Fruit fly (Drosophila melanogaster) whole organism, embryonic: ENCODE measurements around the gene CG31650.

Experiments
- Atf3 ChIP-seq: fragments of 200-800 bp; sonication (Bioruptor generic); optimal IDR thresholded peaks from 3 replicates; lab custom pipeline; 2016; ENCODE audit warnings: missing biosample characterization, missing genetic modification characterization
- B-H2 ChIP-seq: fragments of 200-800 bp; sonication (Bioruptor generic); optimal IDR thresholded peaks from 2 replicates; lab custom pipeline; 2018; ENCODE audit warnings: missing biosample characterization, mild to moderate bottlenecking, missing genetic modification characterization
- CG12104 ChIP-seq: fragments of 200-800 bp; sonication (Bioruptor generic); optimal IDR thresholded peaks from 3 replicates; lab custom pipeline; 2016; ENCODE audit warnings: missing biosample characterization, missing genetic modification characterization
- CG13296 ChIP-seq: fragments of 200-800 bp; sonication (Bioruptor generic); optimal IDR thresholded peaks from 3 replicates; lab custom pipeline; 2018; ENCODE audit warnings: missing biosample characterization, mild to moderate bottlenecking, missing genetic modification characterization
- CG14050 ChIP-seq: fragments of 200-800 bp; sonication (Bioruptor generic); IDR thresholded peaks from 3 replicates; pipeline ENCODE4 v1.3.6; 2022; ENCODE audit warnings: missing biosample characterization, missing genetic modification characterization
- CG15514 ChIP-seq: fragments of 200-800 bp; sonication (Bioruptor generic); optimal IDR thresholded peaks from 3 replicates; lab custom pipeline; 2017; ENCODE audit warnings: missing biosample characterization, missing genetic modification characterization, mild to moderate bottlenecking, moderate library complexity, missing genetic modification reagents
- CG1602 ChIP-seq: fragments of 200-800 bp; sonication (Bioruptor generic); optimal IDR thresholded peaks from 3 replicates; lab custom pipeline; 2016; ENCODE audit warnings: missing biosample characterization, missing genetic modification characterization
- CG1603 ChIP-seq: fragments of 200-800 bp; sonication (Bioruptor generic); optimal IDR thresholded peaks from 2 replicates; lab custom pipeline; 2019; ENCODE audit warnings: missing biosample characterization, mild to moderate bottlenecking, missing genetic modification characterization, moderate library complexity
- CG17612 ChIP-seq: fragments of 200-800 bp; sonication (Bioruptor generic); IDR thresholded peaks from 2 replicates; pipeline ENCODE4 v1.3.6; 2022; ENCODE audit warnings: missing biosample characterization, missing genetic modification characterization
- CG18262 ChIP-seq: fragments of 200-800 bp; optimal IDR thresholded peaks from 3 replicates; lab custom pipeline; 2019; ENCODE audit warnings: missing biosample characterization, mild to moderate bottlenecking, missing genetic modification characterization, moderate library complexity
- CG18599 ChIP-seq: fragments of 200-800 bp; sonication (Bioruptor generic); optimal IDR thresholded peaks from 3 replicates; lab custom pipeline; 2017; ENCODE audit warnings: missing biosample characterization, missing genetic modification characterization, mild to moderate bottlenecking, moderate library complexity, missing genetic modification reagents
- CG2116 ChIP-seq: fragments of 200-800 bp; sonication (Bioruptor generic); optimal IDR thresholded peaks from 3 replicates; lab custom pipeline; 2018; ENCODE audit warnings: missing biosample characterization, mild to moderate bottlenecking, missing genetic modification characterization
- CG2199 ChIP-seq: fragments of 200-800 bp; sonication (Bioruptor generic); IDR thresholded peaks from 3 replicates; pipeline ENCODE4 v1.3.6; 2022; ENCODE audit warnings: missing biosample characterization, missing genetic modification characterization
- CG2678 ChIP-seq: fragments of 200-800 bp; sonication (Bioruptor generic); optimal IDR thresholded peaks from 3 replicates; lab custom pipeline; 2019; ENCODE audit warnings: missing biosample characterization, mild to moderate bottlenecking, missing genetic modification characterization, moderate library complexity
- CG4328 ChIP-seq: fragments of 200-800 bp; sonication (Bioruptor generic); optimal IDR thresholded peaks from 3 replicates; lab custom pipeline; 2017; ENCODE audit warnings: missing biosample characterization, missing genetic modification reagents, missing genetic modification characterization
- CG6254 ChIP-seq: fragments of 200-800 bp; sonication (Bioruptor generic); optimal IDR thresholded peaks from 3 replicates; lab custom pipeline; 2017; ENCODE audit warnings: mild to moderate bottlenecking, missing biosample characterization, missing genetic modification reagents, missing genetic modification characterization
- CG9215 ChIP-seq: fragments of 200-800 bp; sonication (Bioruptor generic); IDR thresholded peaks from 2 replicates; pipeline ENCODE4 v1.3.6; 2022; ENCODE audit warnings: missing biosample characterization, missing genetic modification characterization
- CG9797 ChIP-seq: fragments of 200-800 bp; sonication (Bioruptor generic); optimal IDR thresholded peaks from 3 replicates; lab custom pipeline; 2018; ENCODE audit warnings: missing biosample characterization, mild to moderate bottlenecking, missing genetic modification characterization
- Camta ChIP-seq: fragments of 200-800 bp; sonication (Bioruptor generic); optimal IDR thresholded peaks from 2 replicates; lab custom pipeline; 2016; ENCODE audit warnings: missing biosample characterization, missing genetic modification characterization
- Deaf1 ChIP-seq: fragments of 200-800 bp; optimal IDR thresholded peaks from 3 replicates; lab custom pipeline; 2019; ENCODE audit warnings: missing biosample characterization, mild to moderate bottlenecking, missing genetic modification characterization, moderate library complexity
- H2.0 ChIP-seq: fragments of 200-800 bp; sonication (Bioruptor generic); IDR thresholded peaks from 2 replicates; pipeline ENCODE4 v1.3.6; 2022; ENCODE audit warnings: missing biosample characterization, missing genetic modification characterization
- HLH54F ChIP-seq: fragments of 200-800 bp; sonication (Bioruptor generic); optimal IDR thresholded peaks from 3 replicates; lab custom pipeline; 2016; ENCODE audit warnings: missing biosample characterization, missing genetic modification characterization
- Kr ChIP-seq: fragments of 200-800 bp; sonication (Bioruptor generic); optimal IDR thresholded peaks from 2 replicates; lab custom pipeline; 2017; ENCODE audit warnings: missing biosample characterization, mild to moderate bottlenecking, missing genetic modification characterization
- Lim3 ChIP-seq: fragments of 200-800 bp; sonication (Bioruptor generic); IDR thresholded peaks from 2 replicates; pipeline ENCODE4 v1.3.6; 2022; ENCODE audit warnings: missing biosample characterization, missing genetic modification characterization
- Mad ChIP-seq: fragments of 200-800 bp; sonication (Bioruptor generic); optimal IDR thresholded peaks from 2 replicates; lab custom pipeline; 2016; ENCODE audit warnings: missing biosample characterization, missing genetic modification characterization
- NfI ChIP-seq: fragments of 200-800 bp; sonication (Bioruptor generic); optimal IDR thresholded peaks from 3 replicates; lab custom pipeline; 2018; ENCODE audit warnings: missing biosample characterization, mild to moderate bottlenecking, missing genetic modification characterization, moderate library complexity
- PHDP ChIP-seq: fragments of 200-800 bp; sonication (Bioruptor generic); optimal IDR thresholded peaks from 3 replicates; lab custom pipeline; 2018; ENCODE audit warnings: missing biosample characterization, mild to moderate bottlenecking, missing genetic modification characterization, moderate library complexity
- Side ChIP-seq: fragments of 200-800 bp; sonication (Bioruptor generic); optimal IDR thresholded peaks from 2 replicates; lab custom pipeline; 2016; ENCODE audit warnings: missing biosample characterization, missing genetic modification characterization
- Tbp ChIP-seq: fragments of >200 bp; optimal IDR thresholded peaks from 2 replicates; lab custom pipeline; 2018; ENCODE audit warnings: missing biosample characterization, missing genetic modification characterization
- Trl ChIP-seq, 3 experiments: fragments of >200 bp in 2 of 3; fragments of 200-800 bp in 1 of 3; sonication (Bioruptor generic) in 1 of 3; optimal IDR thresholded peaks; 2 replicates in 1 of 3; 3 replicates in 2 of 3; lab custom pipeline; 2016 to 2017; ENCODE audit warnings: missing biosample characterization in 1 of 3, missing genetic modification characterization in 1 of 3
- ab ChIP-seq: fragments of 200-800 bp; sonication (Bioruptor generic); optimal IDR thresholded peaks from 2 replicates; lab custom pipeline; 2016; ENCODE audit warnings: missing biosample characterization, missing genetic modification characterization
- btn ChIP-seq: fragments of 200-800 bp; sonication (Bioruptor generic); optimal IDR thresholded peaks from 2 replicates; lab custom pipeline; 2016; ENCODE audit warnings: missing biosample characterization, missing genetic modification characterization
- chif ChIP-seq, 2 experiments: fragments of 200-800 bp; sonication (Bioruptor generic); optimal IDR thresholded peaks; 3 replicates each; lab custom pipeline; 2016; ENCODE audit warnings: missing biosample characterization in 2 of 2, missing genetic modification characterization in 2 of 2
- danr ChIP-seq: fragments of 200-800 bp; sonication (Bioruptor generic); IDR thresholded peaks from 2 replicates; pipeline ENCODE4 v1.3.6; 2022; ENCODE audit warnings: missing biosample characterization, missing genetic modification characterization
- esg ChIP-seq: fragments of 200-800 bp; sonication (Bioruptor generic); conservative IDR thresholded peaks from 2 replicates; pipeline ENCODE4 v1.3.6; 2022; ENCODE audit warnings: missing biosample characterization, missing genetic modification characterization
- fd96Cb ChIP-seq: fragments of 200-800 bp; sonication (Bioruptor generic); optimal IDR thresholded peaks from 2 replicates; lab custom pipeline; 2018; ENCODE audit warnings: missing biosample characterization, mild to moderate bottlenecking, missing genetic modification characterization, moderate library complexity
- gsb-n ChIP-seq: fragments of 200-800 bp; sonication (Bioruptor generic); optimal IDR thresholded peaks from 3 replicates; lab custom pipeline; 2018; ENCODE audit warnings: missing biosample characterization, mild to moderate bottlenecking, missing genetic modification characterization
- klu ChIP-seq: fragments of 200-800 bp; sonication (Bioruptor generic); IDR thresholded peaks from 2 replicates; pipeline ENCODE4 v1.3.6; 2022; ENCODE audit warnings: missing biosample characterization, missing genetic modification characterization
- odd ChIP-seq: fragments of 200-800 bp; sonication (Bioruptor generic); optimal IDR thresholded peaks from 2 replicates; lab custom pipeline; 2017; ENCODE audit warnings: missing biosample characterization, mild to moderate bottlenecking, missing genetic modification characterization
- p53 ChIP-seq: fragments of 200-800 bp; sonication (Bioruptor generic); optimal IDR thresholded peaks from 2 replicates; lab custom pipeline; 2016; ENCODE audit warnings: missing biosample characterization, missing genetic modification characterization
- pb ChIP-seq: fragments of 200-800 bp; sonication (Bioruptor generic); optimal IDR thresholded peaks from 3 replicates; lab custom pipeline; 2016; ENCODE audit warnings: missing biosample characterization, missing genetic modification characterization
- pros ChIP-seq: fragments of 200-800 bp; sonication (Bioruptor generic); optimal IDR thresholded peaks from 3 replicates; lab custom pipeline; 2019; ENCODE audit warnings: missing biosample characterization, mild to moderate bottlenecking, missing genetic modification characterization, moderate library complexity
- scrt ChIP-seq: fragments of 200-800 bp; sonication (Bioruptor generic); optimal IDR thresholded peaks from 2 replicates; lab custom pipeline; 2018; ENCODE audit warnings: missing biosample characterization, mild to moderate bottlenecking, missing genetic modification characterization, moderate library complexity
- sd ChIP-seq: fragments of 200-800 bp; sonication (Bioruptor generic); optimal IDR thresholded peaks from 3 replicates; lab custom pipeline; 2018; ENCODE audit warnings: missing biosample characterization, mild to moderate bottlenecking, missing genetic modification characterization, moderate library complexity
- sisA ChIP-seq: fragments of 200-800 bp; sonication (Bioruptor generic); IDR thresholded peaks from 2 replicates; pipeline ENCODE4 v1.3.6; 2022; ENCODE audit warnings: missing biosample characterization, missing genetic modification characterization
- so ChIP-seq: fragments of 200-800 bp; sonication (Bioruptor generic); IDR thresholded peaks from 3 replicates; pipeline ENCODE4 v1.3.6; 2022; ENCODE audit warnings: missing biosample characterization, missing genetic modification characterization
- tap ChIP-seq: fragments of 200-800 bp; optimal IDR thresholded peaks from 3 replicates; lab custom pipeline; 2019; ENCODE audit warnings: missing biosample characterization, mild to moderate bottlenecking, missing genetic modification characterization, moderate library complexity
- tup ChIP-seq: fragments of 200-800 bp; sonication (Bioruptor generic); optimal IDR thresholded peaks from 2 replicates; lab custom pipeline; 2016; ENCODE audit warnings: missing biosample characterization, mild to moderate bottlenecking, missing genetic modification characterization, moderate library complexity
- wdn ChIP-seq: fragments of 200-800 bp; sonication (Bioruptor generic); IDR thresholded peaks from 2 replicates; pipeline ENCODE4 v1.3.6; 2022; ENCODE audit warnings: missing biosample characterization, missing genetic modification characterization

CG31650 gene

dm6 chr2L:5070797-5071579 lies 26.5 kb upstream of the CG31650 start, which contains the start of gene RpL37A (continued):
- no peak for TF ChIP-seq CG1602 (GFP tag; lab: Kevin White, UChicago)
- peak; percentile 33; the same call in 1 of the 2 replicates for TF ChIP-seq klu
- TF ChIP-seq Kr (GFP tag; lab: Kevin White, UChicago): peak; percentile 35
- TF ChIP-seq chif (GFP tag; optimal IDR thresholded peaks at IDR 0.05; lab: Kevin White, UChicago): peak; percentile 3 to 64
- TF ChIP-seq Deaf1: no peak
- TF ChIP-seq btn: peak; percentile 66
- peak; percentile 87 for TF ChIP-seq Side
- peak; percentile 69; the same call in 2 of the 3 replicates for TF ChIP-seq CG14050 (GFP tag; lab: Robert Waterston, UW)
- no peak for TF ChIP-seq CG9215 (GFP tag; lab: Robert Waterston, UW)
- peak; percentile 70 for TF ChIP-seq gsb-n (tag; lab: Kevin White, UChicago)
- TF ChIP-seq tup (GFP tag; lab: Kevin White, UChicago): peak; percentile 30
- TF ChIP-seq CG17612 (GFP tag; lab: Robert Waterston, UW): no peak; the same call in 1 of the 2 replicates
- peak; percentile 86 for TF ChIP-seq B-H2 (GFP tag; lab: Kevin White, UChicago)
- peak; percentile 56; the same call in 1 of the 2 replicates for TF ChIP-seq wdn (GFP tag; lab: Robert Waterston, UW)
- peak; percentile 30; the same call in 1 of the 2 replicates for TF ChIP-seq danr (GFP tag; lab: Robert Waterston, UW)
- peak; percentile 91 for TF ChIP-seq NfI (GFP tag; lab: Kevin White, UChicago)
- no peak for TF ChIP-seq ab
- TF ChIP-seq Mad (GFP tag; lab: Kevin White, UChicago): peak; percentile 91
- peak; percentile 86 for TF ChIP-seq CG4328 (GFP tag; lab: Kevin White, UChicago)
- TF ChIP-seq CG2199 (GFP tag; lab: Robert Waterston, UW): peak; percentile 89
- TF ChIP-seq CG1603 (tag; lab: Kevin White, UChicago): peak; percentile 76
- TF ChIP-seq sisA (GFP tag; lab: Robert Waterston, UW): no peak
- TF ChIP-seq Lim3 (GFP tag; lab: Robert Waterston, UW): no peak
- peak; percentile 83 for TF ChIP-seq scrt (GFP tag; lab: Kevin White, UChicago)
- peak; percentile 85 for TF ChIP-seq p53 (GFP tag; lab: Kevin White, UChicago)
- peak; percentile 73 for TF ChIP-seq CG6254
- no peak for TF ChIP-seq sd (tag; lab: Kevin White, UChicago)
- TF ChIP-seq Tbp: no peak
- peak; percentile 79 for TF ChIP-seq pb
- TF ChIP-seq fd96Cb: peak; percentile 20
- TF ChIP-seq CG18262 (tag; lab: Kevin White, UChicago): peak; percentile 69
- TF ChIP-seq CG13296 (GFP tag; lab: Kevin White, UChicago): peak; percentile 89
- peak; percentile 81; the same call in 2 of the 3 replicates for TF ChIP-seq so (GFP tag; lab: Robert Waterston, UW)
- no peak for TF ChIP-seq Trl (optimal IDR thresholded peaks at IDR 0.05; lab: Kevin White, UChicago)
- TF ChIP-seq Trl (GFP tag; optimal IDR thresholded peaks at IDR 0.05; lab: Kevin White, UChicago): peak; percentile 89
- peak; percentile 87 for TF ChIP-seq CG12104 (GFP tag; lab: Kevin White, UChicago)
- peak; percentile 57 for TF ChIP-seq PHDP (tag; lab: Kevin White, UChicago)
- peak; percentile 4 for TF ChIP-seq pros (GFP tag; lab: Kevin White, UChicago)
- TF ChIP-seq tap (tag; lab: Kevin White, UChicago): peak; percentile 66
- TF ChIP-seq odd (GFP tag; lab: Kevin White, UChicago): peak; percentile 84
- peak; percentile 86 for TF ChIP-seq CG2116 (GFP tag; lab: Kevin White, UChicago)
- peak; percentile 91 for TF ChIP-seq CG15514 (GFP tag; lab: Kevin White, UChicago)
- no peak for TF ChIP-seq esg (GFP tag; lab: Robert Waterston, UW)
- peak; percentile 88 for TF ChIP-seq CG18599
- TF ChIP-seq CG2678 (tag; lab: Kevin White, UChicago): peak; percentile 74
- TF ChIP-seq Camta (GFP tag; lab: Kevin White, UChicago): peak; percentile 86
- peak; percentile 61 for TF ChIP-seq HLH54F (GFP tag; lab: Kevin White, UChicago)
- TF ChIP-seq CG9797: peak; percentile 96
- peak; percentile 58; the same call in 1 of the 2 replicates for TF ChIP-seq H2.0
- no peak for TF ChIP-seq Atf3 (GFP tag; lab: Kevin White, UChicago)
